Worm (Caenorhabditis elegans) whole organism, mixed stage, embryonic: Measurements from ENCODE around the gene F35C11.5.

Experiments
- bed-3 ChIP-seq: fragments of 200-800 bp; sonication (Bioruptor generic); optimal IDR thresholded peaks from 3 replicates; lab custom pipeline; 2018; ENCODE audit warnings: mild to moderate bottlenecking, missing genetic modification characterization, moderate library complexity, missing compliant biosample characterization
- blmp-1 ChIP-seq: fragments of 150-350 bp; optimal IDR thresholded peaks from 2 replicates; lab custom pipeline; 2014; ENCODE audit warnings: missing biosample characterization, missing genetic modification characterization
- ceh-39 ChIP-seq: fragments of 150-350 bp; optimal IDR thresholded peaks from 2 replicates; lab custom pipeline; 2014; ENCODE audit warnings: missing biosample characterization, missing genetic modification characterization
- ceh-43 ChIP-seq: fragments of 200-800 bp; sonication (Bioruptor generic); optimal IDR thresholded peaks from 2 replicates; lab custom pipeline; 2018; ENCODE audit warnings: mild to moderate bottlenecking, missing genetic modification characterization, moderate library complexity, missing compliant biosample characterization
- ceh-83 ChIP-seq: fragments of 200-800 bp; sonication (Bioruptor generic); optimal IDR thresholded peaks from 2 replicates; lab custom pipeline; 2018; ENCODE audit warnings: mild to moderate bottlenecking, missing genetic modification characterization, missing compliant biosample characterization
- ces-1 ChIP-seq: fragments of 150-350 bp; optimal IDR thresholded peaks from 2 replicates; lab custom pipeline; 2014; ENCODE audit warnings: missing biosample characterization, missing genetic modification reagents, missing genetic modification characterization
- cnd-1 ChIP-seq: fragments of 200-800 bp; sonication (Bioruptor generic); optimal IDR thresholded peaks from 2 replicates; lab custom pipeline; 2018; ENCODE audit warnings: mild to moderate bottlenecking, missing genetic modification characterization, missing compliant biosample characterization
- drap-1 ChIP-seq: fragments of 200-800 bp; sonication (Bioruptor generic); optimal IDR thresholded peaks from 3 replicates; lab custom pipeline; 2018; ENCODE audit warnings: mild to moderate bottlenecking, missing genetic modification characterization, missing compliant biosample characterization
- elt-1 ChIP-seq: sonication (generic microtip); optimal IDR thresholded peaks from 2 replicates; lab custom pipeline; 2017; ENCODE audit warnings: missing genetic modification characterization, mild to moderate bottlenecking, missing compliant biosample characterization, antibody characterized with exemption, moderate library complexity, borderline replicate concordance; ENCODE audit not compliant: insufficient read depth
- hlh-1 ChIP-seq: fragments of 150-350 bp; optimal IDR thresholded peaks from 2 replicates; lab custom pipeline; 2014; ENCODE audit warnings: missing biosample characterization, missing genetic modification reagents, missing genetic modification characterization
- lin-13 ChIP-seq: fragments of 150-350 bp; optimal IDR thresholded peaks from 2 replicates; lab custom pipeline; 2014; ENCODE audit warnings: missing biosample characterization, missing genetic modification characterization
- lsy-2 ChIP-seq: fragments of 150-350 bp; optimal IDR thresholded peaks from 2 replicates; lab custom pipeline; 2014; ENCODE audit warnings: missing biosample characterization, missing genetic modification characterization
- mab-5 ChIP-seq: fragments of 150-350 bp; optimal IDR thresholded peaks from 2 replicates; lab custom pipeline; 2014; ENCODE audit warnings: missing biosample characterization, missing genetic modification characterization
- mep-1 ChIP-seq: fragments of 150-350 bp; optimal IDR thresholded peaks from 2 replicates; lab custom pipeline; 2017; ENCODE audit warnings: missing biosample characterization, missing genetic modification reagents, missing genetic modification characterization, inconsistent platforms
- mls-2 ChIP-seq: sonication (generic microtip); optimal IDR thresholded peaks from 2 replicates; lab custom pipeline; 2016; ENCODE audit warnings: mild to moderate bottlenecking, missing genetic modification characterization, moderate library complexity, missing compliant biosample characterization
- nhr-12 ChIP-seq: fragments of 150-350 bp; optimal IDR thresholded peaks from 2 replicates; lab custom pipeline; 2014; ENCODE audit warnings: missing biosample characterization, missing genetic modification characterization
- nhr-2 ChIP-seq: fragments of 150-350 bp; optimal IDR thresholded peaks from 2 replicates; lab custom pipeline; 2014; ENCODE audit warnings: missing biosample characterization, missing genetic modification characterization
- nhr-237 ChIP-seq: fragments of 150-350 bp; optimal IDR thresholded peaks from 2 replicates; lab custom pipeline; 2014; ENCODE audit warnings: missing biosample characterization, missing genetic modification characterization
- nhr-76 ChIP-seq: sonication (generic microtip); optimal IDR thresholded peaks from 2 replicates; lab custom pipeline; 2017; ENCODE audit warnings: missing biosample characterization, missing genetic modification characterization
- sem-2 ChIP-seq: fragments of 200-800 bp; sonication (Bioruptor generic); optimal IDR thresholded peaks from 2 replicates; lab custom pipeline; 2018; ENCODE audit warnings: mild to moderate bottlenecking, missing genetic modification characterization, missing compliant biosample characterization
- snpc-4 ChIP-seq: fragments of 150-350 bp; optimal IDR thresholded peaks from 2 replicates; lab custom pipeline; 2014; ENCODE audit warnings: missing biosample characterization, missing genetic modification characterization
- sptf-1 ChIP-seq: sonication (generic microtip); optimal IDR thresholded peaks from 2 replicates; lab custom pipeline; 2017; ENCODE audit warnings: mild to moderate bottlenecking, missing genetic modification characterization, moderate library complexity, missing compliant biosample characterization
- tbx-8 ChIP-seq: fragments of 200-800 bp; sonication (Bioruptor generic); optimal IDR thresholded peaks from 2 replicates; lab custom pipeline; 2018; ENCODE audit warnings: mild to moderate bottlenecking, missing genetic modification characterization, moderate library complexity, missing compliant biosample characterization
- unc-120 ChIP-seq: sonication (generic microtip); optimal IDR thresholded peaks from 2 replicates; lab custom pipeline; 2017; ENCODE audit warnings: missing genetic modification characterization, missing compliant biosample characterization; ENCODE audit not compliant: poor library complexity, severe bottlenecking
- unc-39 ChIP-seq: fragments of 150-350 bp; optimal IDR thresholded peaks from 2 replicates; lab custom pipeline; 2014; ENCODE audit warnings: missing biosample characterization, missing genetic modification characterization
- unc-62 ChIP-seq: fragments of 150-350 bp; optimal IDR thresholded peaks from 2 replicates; lab custom pipeline; 2014; ENCODE audit warnings: missing biosample characterization, missing genetic modification reagents, missing genetic modification characterization
- zip-8 ChIP-seq: fragments of 150-350 bp; optimal IDR thresholded peaks from 2 replicates; lab custom pipeline; 2014; ENCODE audit warnings: missing biosample characterization, missing genetic modification characterization
- ztf-11 ChIP-seq: fragments of 150-350 bp; optimal IDR thresholded peaks from 2 replicates; lab custom pipeline; 2014; ENCODE audit warnings: missing biosample characterization, missing genetic modification characterization

F35C11.5 gene

DNA sequence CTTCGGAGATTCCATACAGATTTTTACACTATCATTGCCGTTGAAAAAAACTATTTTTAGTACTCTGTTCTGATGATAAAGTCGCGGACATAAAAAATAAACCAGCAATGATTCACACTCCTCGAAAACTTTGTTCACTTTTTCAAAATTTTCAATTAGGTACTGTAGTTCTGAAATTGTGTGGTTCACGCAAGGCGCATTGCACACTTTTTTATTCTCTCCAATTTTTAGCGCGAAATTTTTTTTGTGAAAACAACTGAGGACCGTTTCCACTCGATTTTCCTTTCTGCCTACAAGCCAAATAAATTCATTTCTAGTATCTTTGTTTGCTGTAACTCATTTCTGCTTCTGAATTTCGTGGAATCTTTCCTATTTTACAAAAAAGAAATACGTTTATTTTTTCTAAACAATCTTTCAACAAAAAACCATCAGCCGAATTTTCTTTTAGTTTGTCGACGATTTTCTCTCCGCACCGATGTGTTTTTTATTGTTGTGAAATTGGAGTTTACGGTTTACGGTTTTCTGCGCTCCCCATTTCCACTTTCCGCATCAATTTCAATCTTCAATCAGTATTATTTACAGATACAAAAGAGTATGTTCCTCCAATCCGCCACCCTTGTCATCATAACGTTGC lies at the start of gene F35C11.5:
Gene F35C11.5 (plus strand): TSS at position 584 of the 634 bp plus-strand sequence.
- TF ChIP-seq ces-1 (GFP tag; lab: Kevin White, UChicago), result no peak
- TF ChIP-seq nhr-76 (tag; lab: Kevin White, UChicago), result no peak
- no peak for TF ChIP-seq mls-2 (tag; lab: Kevin White, UChicago)
- no peak for TF ChIP-seq mab-5 (tag; lab: Kevin White, UChicago)
- TF ChIP-seq bed-3 (GFP tag; lab: Kevin White, UChicago), result no peak
- no peak for TF ChIP-seq ztf-11 (tag; lab: Kevin White, UChicago)
- TF ChIP-seq unc-39 (tag; lab: Kevin White, UChicago), result no peak
- no peak for TF ChIP-seq zip-8 (tag; lab: Kevin White, UChicago)
- TF ChIP-seq, all 35 proteins: peak for 0

DNA sequence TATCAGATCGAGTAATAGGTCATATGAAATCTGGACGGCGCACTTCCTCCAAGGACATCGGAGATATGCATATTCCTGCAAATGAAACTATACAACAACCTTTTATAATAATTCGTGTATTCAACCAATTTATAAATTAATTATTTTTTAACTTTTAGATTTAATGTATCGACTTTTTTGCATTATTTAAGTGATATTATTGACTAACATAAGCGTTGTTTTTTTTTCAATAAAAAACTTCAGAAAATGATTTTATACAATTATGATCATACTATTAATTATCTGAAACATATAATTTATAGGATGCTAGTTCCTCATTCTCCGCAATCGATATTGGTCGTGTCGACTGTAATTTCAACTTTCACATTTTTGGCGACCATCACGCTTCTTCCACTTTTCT lies 49.5 kb upstream of the F35C11.5 start, which contains the start of gene col-76:
Gene col-76 (plus strand): TSS at position 301 of the 400 bp plus-strand sequence.
- no peak for TF ChIP-seq tbx-8 (GFP tag; lab: Kevin White, UChicago)
- TF ChIP-seq sem-2 (GFP tag; lab: Kevin White, UChicago), result no peak
- TF ChIP-seq blmp-1, result no peak
- no peak for TF ChIP-seq zip-8 (tag; lab: Kevin White, UChicago)
- TF ChIP-seq elt-1 (tag; lab: Kevin White, UChicago), result peak; percentile 8

- TF ChIP-seq nhr-2 (tag; lab: Kevin White, UChicago) (no peak), unc-39 (tag; lab: Kevin White, UChicago) (no peak), sptf-1 (no peak), nhr-237 (tag; lab: Kevin White, UChicago) (no peak), cnd-1 (tag; lab: Kevin White, UChicago) (no peak), lin-13 (no peak), ceh-39 (tag; lab: Kevin White, UChicago) (no peak), nhr-12 (no peak), ceh-43 (GFP tag; lab: Kevin White, UChicago) (no peak), mls-2 (tag; lab: Kevin White, UChicago) (no peak), hlh-1 (tag; lab: Kevin White, UChicago) (no peak), snpc-4 (tag; lab: Kevin White, UChicago) (no peak), unc-120 (tag; lab: Kevin White, UChicago) (no peak), mab-5 (tag; lab: Kevin White, UChicago) (no peak), ces-1 (GFP tag; lab: Kevin White, UChicago) (no peak)
These were observed 47.9 kb upstream of the F35C11.5 start for ce11 chrII:8205612-8206011.

ce11 chrII:8209476-8209875 lies 44.1 kb upstream of the F35C11.5 start, which contains the start of gene M110.8:
Gene M110.8, minus strand, starts transcription at chrII:8209576.
- no peak for TF ChIP-seq ces-1 (GFP tag; lab: Kevin White, UChicago)
- no peak for TF ChIP-seq unc-120 (tag; lab: Kevin White, UChicago)
- no peak for TF ChIP-seq hlh-1 (tag; lab: Kevin White, UChicago)
- TF ChIP-seq elt-1 (tag; lab: Kevin White, UChicago), result no peak
- no peak for TF ChIP-seq mls-2 (tag; lab: Kevin White, UChicago)

DNA sequence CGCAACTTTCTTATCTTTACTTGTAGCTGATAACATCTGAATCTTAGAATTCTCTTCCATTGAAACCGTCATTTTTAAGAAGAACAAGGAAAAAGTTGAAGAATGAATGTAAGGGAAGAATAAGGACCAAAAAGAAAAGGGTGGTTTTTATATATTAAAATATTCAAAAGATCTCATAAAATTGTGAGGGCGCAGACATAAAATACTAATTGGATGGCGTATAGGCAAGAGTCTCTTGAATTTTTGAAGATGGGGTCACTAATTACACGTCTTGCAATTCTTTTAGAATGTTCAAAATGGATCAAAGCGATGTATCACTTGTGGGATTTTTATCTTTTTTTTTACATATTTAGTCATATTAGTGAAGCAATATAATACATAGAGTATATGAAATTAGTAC lies 40.9 kb upstream of the F35C11.5 start, which contains the start of gene twk-3:
Gene twk-3 (minus strand): TSS at position 101 of the 400 bp plus-strand sequence.
- TF ChIP-seq nhr-237 (tag; lab: Kevin White, UChicago), result no peak
- TF ChIP-seq mab-5 (tag; lab: Kevin White, UChicago), result no peak
- TF ChIP-seq hlh-1 (tag; lab: Kevin White, UChicago), result no peak
- TF ChIP-seq unc-62 (GFP tag; lab: Kevin White, UChicago), result no peak
- no peak for TF ChIP-seq snpc-4 (tag; lab: Kevin White, UChicago)
- no peak for TF ChIP-seq tbx-8 (GFP tag; lab: Kevin White, UChicago)
- TF ChIP-seq unc-120 (tag; lab: Kevin White, UChicago), result no peak
- TF ChIP-seq lin-13, result no peak
- TF ChIP-seq drap-1 (GFP tag; lab: Kevin White, UChicago), result no peak
- TF ChIP-seq mep-1, result no peak
- no peak for TF ChIP-seq lsy-2
- TF ChIP-seq ceh-83 (GFP tag; lab: Kevin White, UChicago), result no peak
- TF ChIP-seq ceh-43 (GFP tag; lab: Kevin White, UChicago), result no peak
- no peak for TF ChIP-seq nhr-12
- no peak for TF ChIP-seq sem-2 (GFP tag; lab: Kevin White, UChicago)
- TF ChIP-seq, all 35 proteins: peak for 0
